Fruit fly (Drosophila melanogaster): ENCODE results near the gene CG5612.

Gene CG5612

DNA sequence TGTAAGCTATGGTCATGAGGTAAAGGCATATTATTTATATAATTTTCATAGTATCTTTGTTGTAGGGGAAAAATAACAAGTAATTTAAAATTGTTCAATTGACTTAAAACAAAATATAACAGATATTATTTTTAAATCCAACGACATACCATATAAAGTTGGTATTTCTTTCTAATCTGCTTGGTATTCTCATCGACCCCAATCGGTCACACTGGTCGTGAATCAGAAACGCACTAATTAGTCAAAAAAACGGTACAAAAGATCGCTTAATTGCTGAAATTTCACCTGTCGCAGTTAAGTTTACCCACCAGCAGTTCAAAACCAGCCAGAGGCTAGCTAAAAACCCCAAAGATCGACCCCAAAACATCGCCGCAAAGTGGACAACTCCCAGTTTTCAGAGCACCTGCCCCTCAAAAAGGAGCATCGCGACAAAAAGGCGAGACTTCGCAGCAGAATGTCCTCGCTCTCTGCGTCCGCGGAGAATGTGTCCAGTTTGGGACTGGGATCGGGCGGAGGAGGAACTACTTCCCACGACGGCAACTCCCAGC lies 43.1 kb downstream of the CG5612 start, which contains the start of gene pins:
Gene pins (plus strand): TSS at position 207 of the 548 bp plus-strand sequence.
- TF ChIP-seq OdsH (GFP tag; optimal IDR thresholded peaks at IDR 0.05) = no peak
- no peak for TF ChIP-seq usp (GFP tag; optimal IDR thresholded peaks at IDR 0.05)
- no peak for TF ChIP-seq Abd-B (GFP tag; optimal IDR thresholded peaks at IDR 0.05)
- TF ChIP-seq sv (GFP tag; optimal IDR thresholded peaks at IDR 0.05) = no peak

DNA sequence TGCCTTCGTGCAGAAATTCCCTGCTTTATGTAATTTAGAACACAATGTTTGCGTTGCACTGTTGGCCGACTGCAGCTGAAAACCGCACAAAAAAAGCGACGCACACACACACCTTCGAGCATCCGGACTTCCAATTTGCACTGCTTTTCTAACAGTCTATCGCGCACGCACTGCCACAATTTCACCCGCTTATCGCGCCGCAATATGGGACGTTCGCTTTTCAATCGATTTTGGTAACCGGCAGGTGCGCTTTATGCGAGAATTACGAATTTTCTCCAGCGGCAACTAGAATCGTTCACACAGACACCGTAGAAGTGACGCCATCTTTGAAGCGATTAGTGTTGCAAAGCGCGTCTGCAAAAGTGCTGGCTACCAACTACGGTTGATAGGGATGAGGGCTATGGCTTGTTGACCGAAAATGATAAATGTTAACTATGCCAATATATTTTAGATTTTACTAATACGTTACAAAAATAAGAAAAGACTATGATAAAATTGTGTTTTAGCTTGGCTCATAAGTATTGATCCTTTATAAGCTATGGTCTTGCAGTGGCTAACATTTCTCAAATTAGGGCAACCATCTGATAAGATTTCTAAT lies 43.8 kb downstream of the CG5612 start, which contains the start of gene wdb:
Gene wdb (minus strand): TSS at position 352 of the 598 bp plus-strand sequence.
- peak; percentile 61 for TF ChIP-seq ey (GFP tag; optimal IDR thresholded peaks at IDR 0.05)
- peak; percentile 63 for TF ChIP-seq br (GFP tag; optimal IDR thresholded peaks at IDR 0.05)
- no peak for TF ChIP-seq tai (GFP tag; optimal IDR thresholded peaks at IDR 0.05)
- no peak for TF ChIP-seq Dif (GFP tag; optimal IDR thresholded peaks at IDR 0.05; ENCODE audit: partially characterized antibody)
- TF ChIP-seq CG32264 (GFP tag; optimal IDR thresholded peaks at IDR 0.05) = peak; percentile 9
- peak in 1 of 2 experiments; percentile 76 for TF ChIP-seq foxo (GFP tag; optimal IDR thresholded peaks at IDR 0.05)
- no peak for TF ChIP-seq Abd-B (GFP tag; optimal IDR thresholded peaks at IDR 0.05)
- TF ChIP-seq dl (GFP tag; optimal IDR thresholded peaks at IDR 0.05; ENCODE audit: insufficient read depth in 1 of 2, partially characterized antibody in 2 of 2) = no peak
- no peak for TF ChIP-seq brk (GFP tag; optimal IDR thresholded peaks at IDR 0.05)
- no peak for TF ChIP-seq Vsx2 (GFP tag; optimal IDR thresholded peaks at IDR 0.05; ENCODE audit: partially characterized antibody)
- peak; percentile 55 for TF ChIP-seq CG9705 (GFP tag; optimal IDR thresholded peaks at IDR 0.05)
- no peak for TF ChIP-seq sage (GFP tag; optimal IDR thresholded peaks at IDR 0.05)
- peak; percentile 25 for TF ChIP-seq Sp1 (GFP tag; optimal IDR thresholded peaks at IDR 0.05)
- TF ChIP-seq lola (GFP tag; optimal IDR thresholded peaks at IDR 0.05) = no peak
- TF ChIP-seq woc (GFP tag; optimal IDR thresholded peaks at IDR 0.05) = peak; percentile 68
- no peak for TF ChIP-seq psq (GFP tag; optimal IDR thresholded peaks at IDR 0.05)
- TF ChIP-seq Jra (GFP tag; optimal IDR thresholded peaks at IDR 0.05) = peak; percentile 56
- TF ChIP-seq Myc (optimal IDR thresholded peaks at IDR 0.05) = peak; percentile 88
- TF ChIP-seq sv (GFP tag; optimal IDR thresholded peaks at IDR 0.05) = peak; percentile 26
- TF ChIP-seq dmrt93B (GFP tag; optimal IDR thresholded peaks at IDR 0.05) = no peak
- peak; percentile 73 for TF ChIP-seq rgr (GFP tag; optimal IDR thresholded peaks at IDR 0.05)
- peak; percentile 22 for TF ChIP-seq dsf (GFP tag; optimal IDR thresholded peaks at IDR 0.05; ENCODE audit: borderline replicate concordance)
- TF ChIP-seq pan (optimal IDR thresholded peaks at IDR 0.05) = no peak
- peak; percentile 47 for TF ChIP-seq fru (GFP tag; optimal IDR thresholded peaks at IDR 0.05)
- TF ChIP-seq HLH106 (tag; optimal IDR thresholded peaks at IDR 0.05) = peak; percentile 69
- TF ChIP-seq Dfd (GFP tag; optimal IDR thresholded peaks at IDR 0.05) = no peak
- TF ChIP-seq N (GFP tag; optimal IDR thresholded peaks at IDR 0.05) = no peak
- peak; percentile 41 for TF ChIP-seq GATAd (GFP tag; optimal IDR thresholded peaks at IDR 0.05)
- TF ChIP-seq h (GFP tag; optimal IDR thresholded peaks at IDR 0.05) = peak; percentile 66
- peak; percentile 17 for TF ChIP-seq OdsH (GFP tag; optimal IDR thresholded peaks at IDR 0.05)
- TF ChIP-seq usp (GFP tag; optimal IDR thresholded peaks at IDR 0.05) = no peak
- TF ChIP-seq Hr83 (GFP tag; optimal IDR thresholded peaks at IDR 0.05; ENCODE audit: poor library complexity, severe bottlenecking) = peak; percentile 68

- no peak for TF ChIP-seq CrebA (GFP tag; optimal IDR thresholded peaks at IDR 0.05; ENCODE audit: borderline replicate concordance)
- TF ChIP-seq h (GFP tag; optimal IDR thresholded peaks at IDR 0.05) = peak; percentile 82
- TF ChIP-seq sv (GFP tag; optimal IDR thresholded peaks at IDR 0.05) = no peak
- TF ChIP-seq N (GFP tag; optimal IDR thresholded peaks at IDR 0.05) = no peak
- TF ChIP-seq Vsx2 (GFP tag; optimal IDR thresholded peaks at IDR 0.05; ENCODE audit: partially characterized antibody) = peak; percentile 33
- TF ChIP-seq jim (GFP tag; optimal IDR thresholded peaks at IDR 0.05) = no peak
- no peak for TF ChIP-seq pan (optimal IDR thresholded peaks at IDR 0.05)
- TF ChIP-seq GATAd (GFP tag; optimal IDR thresholded peaks at IDR 0.05) = no peak
- no peak for TF ChIP-seq Mio (GFP tag; optimal IDR thresholded peaks at IDR 0.05)
- peak; percentile 62 for TF ChIP-seq psq (GFP tag; optimal IDR thresholded peaks at IDR 0.05)
- no peak for TF ChIP-seq Hr78 (GFP tag; optimal IDR thresholded peaks at IDR 0.05)
- TF ChIP-seq Hr83 (GFP tag; optimal IDR thresholded peaks at IDR 0.05; ENCODE audit: poor library complexity, severe bottlenecking) = peak; percentile 24
- peak; percentile 74 for TF ChIP-seq ey (GFP tag; optimal IDR thresholded peaks at IDR 0.05)
- no peak for TF ChIP-seq Myc (optimal IDR thresholded peaks at IDR 0.05)
- TF ChIP-seq lola (GFP tag; optimal IDR thresholded peaks at IDR 0.05) = no peak
- no peak for TF ChIP-seq dl (GFP tag; optimal IDR thresholded peaks at IDR 0.05; ENCODE audit: insufficient read depth in 1 of 2, partially characterized antibody in 2 of 2)
- peak; percentile 71 for TF ChIP-seq Jra (GFP tag; optimal IDR thresholded peaks at IDR 0.05)
- TF ChIP-seq Rel (GFP tag; optimal IDR thresholded peaks at IDR 0.05) = peak; percentile 8
- TF ChIP-seq Rel (tag; optimal IDR thresholded peaks at IDR 0.05) = peak; percentile 78
- peak; percentile 66 for TF ChIP-seq sage (GFP tag; optimal IDR thresholded peaks at IDR 0.05)
- no peak for TF ChIP-seq tai (GFP tag; optimal IDR thresholded peaks at IDR 0.05)
- peak; percentile 57 for TF ChIP-seq CG32264 (GFP tag; optimal IDR thresholded peaks at IDR 0.05)
- TF ChIP-seq foxo (GFP tag; optimal IDR thresholded peaks at IDR 0.05) = peak; percentile 73 to 78
- TF ChIP-seq brk (GFP tag; optimal IDR thresholded peaks at IDR 0.05) = no peak
- peak; percentile 70 for TF ChIP-seq HLH106 (tag; optimal IDR thresholded peaks at IDR 0.05)
- TF ChIP-seq woc (GFP tag; optimal IDR thresholded peaks at IDR 0.05) = peak; percentile 60
- TF ChIP-seq OdsH (GFP tag; optimal IDR thresholded peaks at IDR 0.05) = peak; percentile 76
- peak; percentile 80 for TF ChIP-seq fru (GFP tag; optimal IDR thresholded peaks at IDR 0.05)
- no peak for TF ChIP-seq Dfd (GFP tag; optimal IDR thresholded peaks at IDR 0.05)
- TF ChIP-seq Sp1 (GFP tag; optimal IDR thresholded peaks at IDR 0.05) = peak; percentile 72
- TF ChIP-seq Abd-B (GFP tag; optimal IDR thresholded peaks at IDR 0.05) = no peak
- peak; percentile 55 for TF ChIP-seq Hnf4 (GFP tag; optimal IDR thresholded peaks at IDR 0.05)
- no peak for TF ChIP-seq dsf (GFP tag; optimal IDR thresholded peaks at IDR 0.05; ENCODE audit: borderline replicate concordance)
- no peak for TF ChIP-seq CG9705 (GFP tag; optimal IDR thresholded peaks at IDR 0.05)
- TF ChIP-seq br (GFP tag; optimal IDR thresholded peaks at IDR 0.05) = peak; percentile 78
- TF ChIP-seq rgr (GFP tag; optimal IDR thresholded peaks at IDR 0.05) = peak; percentile 83
Observed at dm6 chr3R:27581263-27581868, 44.4 kb downstream of the CG5612 start.

All from whole organism, wandering third instar larva.